Fruit fly (Drosophila melanogaster): Measurements from ENCODE around the gene f-cup.

The f-cup gene

DNA sequence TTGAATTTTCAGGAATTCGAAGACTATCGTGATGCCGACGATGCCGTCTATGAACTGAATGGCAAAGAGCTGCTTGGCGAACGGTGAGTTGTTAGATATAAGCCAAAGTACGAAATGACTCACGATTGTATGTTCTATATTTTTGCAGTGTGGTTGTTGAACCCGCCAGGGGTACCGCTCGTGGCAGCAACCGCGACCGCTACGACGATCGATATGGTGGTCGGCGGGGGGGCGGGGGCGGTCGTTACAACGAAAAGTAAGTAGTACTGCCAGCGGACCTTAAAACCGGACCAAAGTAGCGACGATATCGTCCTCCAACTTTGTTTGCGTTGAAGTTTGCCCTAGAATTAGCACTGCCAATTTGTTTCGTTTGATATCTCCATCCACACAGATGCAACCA is 38.5 kb downstream of the f-cup start:
- TF ChIP-seq psq (optimal IDR thresholded peaks at IDR 0.05) = no peak
- no peak for TF ChIP-seq Sin3A (optimal IDR thresholded peaks at IDR 0.05)
- no peak for TF ChIP-seq insv (optimal IDR thresholded peaks at IDR 0.05)
- no peak for TF ChIP-seq Myc (optimal IDR thresholded peaks at IDR 0.05)
- no peak for TF ChIP-seq h (optimal IDR thresholded peaks at IDR 0.05)
- TF ChIP-seq ttk (optimal IDR thresholded peaks at IDR 0.05) = no peak

DNA sequence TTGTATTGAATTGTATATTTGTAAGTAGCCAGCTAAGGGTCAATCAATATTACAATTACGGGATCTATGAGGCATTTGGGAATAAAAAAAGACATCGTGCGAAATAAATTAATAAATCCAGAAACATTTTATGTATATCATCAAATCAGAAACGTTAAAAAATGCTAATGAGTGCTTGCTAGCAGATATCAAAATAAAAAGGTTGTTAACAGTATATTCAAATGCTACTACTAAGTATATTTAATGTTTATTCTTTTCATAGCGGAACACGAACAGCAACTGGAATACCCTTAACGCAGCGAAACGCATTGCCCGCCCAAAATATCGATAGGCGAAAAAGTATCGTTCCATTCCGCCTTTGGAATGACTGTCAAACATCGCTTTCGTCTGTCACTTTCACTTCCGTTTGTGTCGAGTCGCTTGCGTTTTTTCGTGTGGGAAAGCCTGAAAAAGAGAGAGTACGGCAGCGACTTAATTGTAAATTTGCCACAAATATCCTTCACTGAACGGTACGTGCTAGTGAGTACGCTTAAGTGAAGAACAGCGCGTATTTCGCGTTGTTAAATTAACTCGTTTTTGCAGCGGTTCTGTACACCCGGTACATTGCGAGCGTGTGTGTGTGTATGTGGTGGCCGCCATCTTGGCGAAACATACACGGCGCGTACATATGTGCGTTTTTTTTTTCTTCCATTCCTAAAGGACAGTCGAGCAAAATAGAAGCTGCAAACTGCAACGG is 39.5 kb downstream of the f-cup start, which contains the start of gene B52:
Gene B52 (plus strand): TSS at position 388 of the 736 bp plus-strand sequence.
- no peak for TF ChIP-seq psq (optimal IDR thresholded peaks at IDR 0.05)
- TF ChIP-seq insv (optimal IDR thresholded peaks at IDR 0.05) = no peak
- no peak for TF ChIP-seq Sin3A (optimal IDR thresholded peaks at IDR 0.05)
- no peak for TF ChIP-seq h (optimal IDR thresholded peaks at IDR 0.05)
- no peak for TF ChIP-seq Myc (optimal IDR thresholded peaks at IDR 0.05)
- no peak for TF ChIP-seq ttk (optimal IDR thresholded peaks at IDR 0.05)

DNA sequence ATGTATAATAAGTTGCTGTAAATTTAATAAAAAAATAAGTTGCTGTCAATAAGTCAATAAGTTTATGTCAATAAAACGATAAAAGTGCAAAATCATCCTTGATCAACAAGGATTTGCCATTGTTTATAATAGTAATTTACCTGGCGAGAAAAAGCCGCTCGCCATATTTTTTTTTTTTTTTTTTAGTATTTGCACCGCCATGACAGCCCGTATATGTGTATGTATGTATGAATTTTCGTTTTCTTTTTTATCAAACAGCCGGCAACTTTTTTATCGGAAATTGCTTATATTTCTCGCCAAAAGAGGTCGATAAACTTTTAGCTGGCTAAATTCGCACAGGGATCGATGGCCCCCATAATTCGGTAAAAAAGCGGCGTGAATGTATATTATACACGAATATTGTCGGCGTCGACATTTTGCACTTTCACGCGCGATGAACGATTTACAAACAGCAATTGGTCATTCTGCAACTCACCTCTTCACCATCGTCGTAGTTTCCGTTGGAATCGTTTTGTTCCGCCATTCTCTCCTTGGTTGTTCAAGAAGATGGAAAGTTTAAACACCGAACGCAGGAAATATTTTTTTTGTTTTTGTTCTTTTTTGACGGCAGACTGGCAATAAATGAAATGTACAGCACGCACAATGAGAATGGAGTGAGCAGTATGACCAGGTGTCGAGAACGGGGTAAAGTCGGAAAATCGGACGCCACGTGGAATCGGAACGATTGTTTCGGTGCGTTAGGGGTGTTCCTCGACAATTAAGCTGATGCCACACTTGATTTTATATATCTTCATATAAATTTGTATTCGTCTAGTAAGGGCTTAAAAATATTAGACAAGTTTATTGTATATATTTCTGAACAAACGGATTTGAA is 40.5 kb downstream of the f-cup start, which contains the start of gene Hrb87F:
Gene Hrb87F (minus strand): TSS at position 667 of the 874 bp plus-strand sequence.
- TF ChIP-seq h (optimal IDR thresholded peaks at IDR 0.05) (no peak), Myc (optimal IDR thresholded peaks at IDR 0.05) (no peak), insv (optimal IDR thresholded peaks at IDR 0.05) (no peak), psq (optimal IDR thresholded peaks at IDR 0.05) (no peak), ttk (optimal IDR thresholded peaks at IDR 0.05) (no peak), Sin3A (optimal IDR thresholded peaks at IDR 0.05) (no peak)

dm6 chr3R:13656294-13656693 is 44.3 kb downstream of the f-cup start, which contains the start of gene Rbp4:
Rbp4 (minus strand) TSS chr3R:13656394.
- TF ChIP-seq Sin3A (optimal IDR thresholded peaks at IDR 0.05) = no peak
- no peak for TF ChIP-seq ttk (optimal IDR thresholded peaks at IDR 0.05)
- TF ChIP-seq Myc (optimal IDR thresholded peaks at IDR 0.05) = no peak
- no peak for TF ChIP-seq h (optimal IDR thresholded peaks at IDR 0.05)
- TF ChIP-seq psq (optimal IDR thresholded peaks at IDR 0.05) = no peak
- no peak for TF ChIP-seq insv (optimal IDR thresholded peaks at IDR 0.05)

- TF ChIP-seq psq (optimal IDR thresholded peaks at IDR 0.05) (no peak), insv (optimal IDR thresholded peaks at IDR 0.05) (no peak), Myc (optimal IDR thresholded peaks at IDR 0.05) (no peak), ttk (optimal IDR thresholded peaks at IDR 0.05) (no peak)
These were observed 52.7 kb downstream of the f-cup start for dm6 chr3R:13647734-13648541.

DNA sequence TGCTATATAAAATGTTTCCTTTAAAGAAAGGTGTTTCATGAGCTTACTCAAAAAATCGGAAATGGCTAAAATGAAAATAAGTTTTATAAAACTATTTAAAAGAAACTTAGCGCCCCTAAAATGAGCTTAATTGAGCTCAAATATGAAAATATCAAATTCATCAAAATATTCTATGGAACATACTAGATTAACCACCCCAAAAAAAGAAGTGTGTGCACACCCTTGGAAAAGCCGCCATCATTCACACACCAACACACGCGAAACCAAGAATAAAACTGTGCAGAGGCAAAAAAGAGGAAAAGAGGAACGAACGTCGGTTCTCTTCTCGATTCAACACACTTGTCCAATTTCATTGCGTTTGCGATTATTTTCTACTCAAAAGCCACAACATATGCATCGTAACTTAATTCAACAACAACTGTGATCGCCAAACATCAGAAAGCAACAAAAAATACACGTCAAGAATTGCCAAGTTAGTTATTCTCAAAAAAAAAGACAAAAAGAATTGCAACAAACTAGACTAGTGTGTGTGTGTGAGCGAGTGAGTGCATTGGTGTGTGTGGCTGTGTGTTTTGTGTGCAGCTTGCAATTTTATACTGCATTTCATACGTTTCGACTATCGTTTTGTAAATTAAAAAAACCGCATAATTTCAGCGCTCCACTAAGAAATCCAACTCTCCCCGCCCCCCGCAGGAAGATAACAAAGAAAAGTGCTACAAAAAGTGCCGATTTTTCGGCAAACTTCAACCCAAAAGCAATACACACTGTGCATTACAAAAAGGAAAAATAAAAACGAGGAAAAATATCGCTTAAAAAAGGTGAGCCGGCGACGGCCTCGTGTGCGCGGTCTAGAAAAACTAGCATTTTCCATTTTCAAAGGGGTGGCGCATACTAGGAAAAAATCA is 53.7 kb downstream of the f-cup start, which contains the start of gene rin:
Gene rin (plus strand): TSS at position 276 of the 905 bp plus-strand sequence.
- TF ChIP-seq insv (optimal IDR thresholded peaks at IDR 0.05) = no peak
- no peak for TF ChIP-seq psq (optimal IDR thresholded peaks at IDR 0.05)
- no peak for TF ChIP-seq ttk (optimal IDR thresholded peaks at IDR 0.05)
- TF ChIP-seq Sin3A (optimal IDR thresholded peaks at IDR 0.05) = no peak
- TF ChIP-seq h (optimal IDR thresholded peaks at IDR 0.05) = no peak
- no peak for TF ChIP-seq Myc (optimal IDR thresholded peaks at IDR 0.05)

DNA sequence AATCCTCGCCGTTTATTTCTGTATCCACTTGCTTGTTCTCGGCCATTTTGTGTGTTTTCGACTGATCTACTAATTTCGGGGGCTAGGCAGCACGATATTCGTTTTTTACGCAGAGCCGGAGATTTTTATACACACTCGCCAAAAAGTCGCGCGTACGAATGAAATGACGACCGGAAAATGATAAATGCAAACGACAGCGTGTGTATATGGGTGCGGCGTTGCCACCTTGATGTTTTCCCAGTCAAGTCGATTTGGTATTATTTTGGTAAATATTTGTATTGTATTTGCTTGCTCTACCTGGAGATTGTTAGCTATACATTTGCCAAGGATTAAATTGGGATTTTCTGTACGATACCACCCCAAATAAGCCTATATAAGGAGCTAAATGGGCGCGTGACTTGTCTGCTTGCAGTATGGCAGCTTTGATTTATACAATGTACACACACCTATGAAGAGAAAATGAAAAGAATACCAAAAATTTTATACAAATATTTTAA is 54.7 kb downstream of the f-cup start, which contains the start of gene sqd:
Gene sqd (minus strand): TSS at position 431 of the 497 bp plus-strand sequence.
- TF ChIP-seq Myc (optimal IDR thresholded peaks at IDR 0.05) = no peak
- no peak for TF ChIP-seq ttk (optimal IDR thresholded peaks at IDR 0.05)
- no peak for TF ChIP-seq psq (optimal IDR thresholded peaks at IDR 0.05)
- TF ChIP-seq Sin3A (optimal IDR thresholded peaks at IDR 0.05) = no peak
- no peak for TF ChIP-seq h (optimal IDR thresholded peaks at IDR 0.05)
- no peak for TF ChIP-seq insv (optimal IDR thresholded peaks at IDR 0.05)

Measured in Kc167 (cell line).